Worm (Caenorhabditis elegans): ENCODE results near the gene nhr-233.

nhr-233 gene

DNA sequence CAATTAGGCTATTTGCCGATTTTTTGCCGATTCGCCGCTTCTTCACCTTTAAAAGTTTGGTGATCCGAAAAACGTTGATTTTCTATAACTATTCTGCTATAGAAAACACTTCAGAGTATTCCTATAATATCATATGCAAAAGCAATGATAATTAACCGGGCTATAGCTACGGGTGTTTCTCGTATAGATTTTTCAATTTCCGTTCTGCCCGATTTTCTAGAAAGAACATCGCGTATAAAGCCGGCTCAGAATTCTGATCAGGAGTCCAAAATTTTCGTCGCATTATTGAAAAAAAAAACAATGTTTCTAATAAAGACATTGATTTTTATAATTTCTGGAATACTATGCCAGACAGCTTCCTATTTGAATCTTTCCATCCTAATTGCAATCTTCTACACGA lies 19.9 kb downstream of the nhr-233 start, which contains the start of gene srbc-65:
Gene srbc-65, plus strand, starts transcription at position 301 of the 400 bp plus-strand sequence.
- TF ChIP-seq ceh-16 (tag; optimal IDR thresholded peaks at IDR 0.05) (no peak), ztf-4 (tag; optimal IDR thresholded peaks at IDR 0.05) (no peak), ceh-82 (tag; optimal IDR thresholded peaks at IDR 0.05) (no peak), gmeb-1 (tag; optimal IDR thresholded peaks at IDR 0.05) (no peak), lin-39 (tag; optimal IDR thresholded peaks at IDR 0.05) (no peak), nhr-10 (tag; optimal IDR thresholded peaks at IDR 0.05) (no peak), alr-1 (tag; optimal IDR thresholded peaks at IDR 0.05) (no peak), nhr-25 (tag; optimal IDR thresholded peaks at IDR 0.05) (no peak), dmd-4 (tag; optimal IDR thresholded peaks at IDR 0.05) (no peak), ama-1 (optimal IDR thresholded peaks at IDR 0.05) (no peak), nhr-237 (tag; optimal IDR thresholded peaks at IDR 0.05) (no peak), F13H6.1 (tag; optimal IDR thresholded peaks at IDR 0.05) (no peak), R02D3.7 (tag; optimal IDR thresholded peaks at IDR 0.05) (no peak), mab-5 (tag; optimal IDR thresholded peaks at IDR 0.05) (no peak), nhr-77 (tag; optimal IDR thresholded peaks at IDR 0.05) (no peak), peb-1 (tag; optimal IDR thresholded peaks at IDR 0.05) (no peak), nhr-6 (tag; optimal IDR thresholded peaks at IDR 0.05) (no peak), nhr-11 (tag; optimal IDR thresholded peaks at IDR 0.05) (no peak), ztf-1 (GFP tag; conservative IDR thresholded peaks at IDR 0.05) (no peak)

- TF ChIP-seq ztf-4 (tag; optimal IDR thresholded peaks at IDR 0.05) (no peak), nhr-23 (tag; optimal IDR thresholded peaks at IDR 0.05) (no peak), nhr-77 (tag; optimal IDR thresholded peaks at IDR 0.05) (no peak), skn-1 (tag; optimal IDR thresholded peaks at IDR 0.05) (no peak), nhr-25 (tag; optimal IDR thresholded peaks at IDR 0.05) (no peak), nhr-21 (tag; optimal IDR thresholded peaks at IDR 0.05) (no peak), lin-39 (tag; optimal IDR thresholded peaks at IDR 0.05) (no peak), aly-2 (tag; optimal IDR thresholded peaks at IDR 0.05) (no peak), crh-2 (tag; optimal IDR thresholded peaks at IDR 0.05) (no peak), mab-5 (tag; optimal IDR thresholded peaks at IDR 0.05) (no peak), ZK546.5 (tag; optimal IDR thresholded peaks at IDR 0.05) (no peak), lin-11 (tag; optimal IDR thresholded peaks at IDR 0.05) (no peak), nhr-129 (tag; optimal IDR thresholded peaks at IDR 0.05) (no peak), ceh-82 (tag; optimal IDR thresholded peaks at IDR 0.05) (no peak), snpc-4 (tag; optimal IDR thresholded peaks at IDR 0.05) (no peak), F13H6.1 (tag; optimal IDR thresholded peaks at IDR 0.05) (no peak), unc-39 (tag; optimal IDR thresholded peaks at IDR 0.05) (no peak), sma-3 (GFP tag; optimal IDR thresholded peaks at IDR 0.05) (no peak)
Observed at ce11 chrV:16540657-16541056, 29.9 kb downstream of the nhr-233 start.

DNA sequence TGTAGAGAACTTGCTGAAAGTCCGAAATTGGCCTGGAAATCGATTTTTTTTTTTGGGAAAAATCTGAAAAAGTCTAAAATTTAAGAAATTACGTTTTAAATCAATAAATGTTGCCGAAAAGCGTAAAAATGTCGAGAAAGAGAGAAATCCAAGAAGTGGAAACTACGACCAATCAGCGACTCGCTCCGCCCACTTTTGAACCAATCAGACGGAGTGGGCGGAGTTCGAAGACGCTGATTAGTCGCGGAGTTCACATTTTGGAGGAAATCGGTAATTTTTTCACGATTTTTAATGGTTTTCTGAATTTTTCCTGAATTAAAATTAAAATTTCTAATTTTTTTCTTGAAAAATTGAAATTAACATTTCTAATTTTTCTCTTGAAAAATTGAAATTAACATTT lies 30.9 kb downstream of the nhr-233 start:
- TF ChIP-seq sem-4 (tag; optimal IDR thresholded peaks at IDR 0.05) (no peak), sma-9 (GFP tag; optimal IDR thresholded peaks at IDR 0.05) (no peak), sma-9 (tag; optimal IDR thresholded peaks at IDR 0.05) (no peak), Y55F3AM.14 (GFP tag; optimal IDR thresholded peaks at IDR 0.05) (no peak), elt-1 (tag; optimal IDR thresholded peaks at IDR 0.05) (no peak), gmeb-1 (tag; optimal IDR thresholded peaks at IDR 0.05) (no peak), egl-27 (tag; optimal IDR thresholded peaks at IDR 0.05) (no peak), unc-55 (GFP tag; optimal IDR thresholded peaks at IDR 0.05) (no peak), ztf-11 (tag; optimal IDR thresholded peaks at IDR 0.05) (no peak), lin-39 (tag; optimal IDR thresholded peaks at IDR 0.05) (no peak), ceh-16 (tag; optimal IDR thresholded peaks at IDR 0.05) (no peak), ztf-4 (tag; optimal IDR thresholded peaks at IDR 0.05) (no peak), ztf-1 (GFP tag; conservative IDR thresholded peaks at IDR 0.05) (no peak), ceh-82 (tag; optimal IDR thresholded peaks at IDR 0.05) (no peak), mab-5 (tag; optimal IDR thresholded peaks at IDR 0.05) (no peak)

- TF ChIP-seq mdl-1 (tag; optimal IDR thresholded peaks at IDR 0.05): peak in 1 of 2 experiments; percentile 36
- peak; percentile 80 for TF ChIP-seq unc-55 (GFP tag; optimal IDR thresholded peaks at IDR 0.05)
- peak; percentile 12 for TF ChIP-seq sma-3 (GFP tag; optimal IDR thresholded peaks at IDR 0.05)
- TF ChIP-seq snpc-4 (tag; optimal IDR thresholded peaks at IDR 0.05): no peak
- TF ChIP-seq C34F6.9 (tag; optimal IDR thresholded peaks at IDR 0.05): peak; percentile 44
- no peak for TF ChIP-seq unc-62 (GFP tag; optimal IDR thresholded peaks at IDR 0.05)
- no peak for TF ChIP-seq ztf-11 (tag; optimal IDR thresholded peaks at IDR 0.05)
- no peak for TF ChIP-seq nhr-10 (tag; optimal IDR thresholded peaks at IDR 0.05)
- TF ChIP-seq nhr-129 (tag; optimal IDR thresholded peaks at IDR 0.05): peak; percentile 3
- TF ChIP-seq gmeb-1 (tag; optimal IDR thresholded peaks at IDR 0.05): peak; percentile 72
- TF ChIP-seq lsy-2 (tag; optimal IDR thresholded peaks at IDR 0.05): peak; percentile 90 to 97
Observed at ce11 chrV:16537908-16538446, 32.6 kb downstream of the nhr-233 start, which contains the start of gene Y32B12B.2. Gene Y32B12B.2 (plus strand): TSS chrV:16538396.

All from whole organism, L2 larva.